Worm (Caenorhabditis elegans) whole organism, mixed stage, embryonic: Measurements from ENCODE around the gene sfxn-1.2.

Source experiments
- M03D4.4 ChIP-seq: sonication (generic microtip); optimal IDR thresholded peaks from 2 replicates; lab custom pipeline; 2017; ENCODE audit warnings: mild to moderate bottlenecking, missing genetic modification characterization, missing compliant biosample characterization
- bed-3 ChIP-seq: fragments of 200-800 bp; sonication (Bioruptor generic); optimal IDR thresholded peaks from 3 replicates; lab custom pipeline; 2018; ENCODE audit warnings: mild to moderate bottlenecking, missing genetic modification characterization, moderate library complexity, missing compliant biosample characterization
- blmp-1 ChIP-seq: fragments of 150-350 bp; optimal IDR thresholded peaks from 2 replicates; lab custom pipeline; 2014; ENCODE audit warnings: missing biosample characterization, missing genetic modification characterization
- ceh-39 ChIP-seq: fragments of 150-350 bp; optimal IDR thresholded peaks from 2 replicates; lab custom pipeline; 2014; ENCODE audit warnings: missing biosample characterization, missing genetic modification characterization
- ceh-43 ChIP-seq: fragments of 200-800 bp; sonication (Bioruptor generic); optimal IDR thresholded peaks from 2 replicates; lab custom pipeline; 2018; ENCODE audit warnings: mild to moderate bottlenecking, missing genetic modification characterization, moderate library complexity, missing compliant biosample characterization
- ceh-83 ChIP-seq: fragments of 200-800 bp; sonication (Bioruptor generic); optimal IDR thresholded peaks from 2 replicates; lab custom pipeline; 2018; ENCODE audit warnings: mild to moderate bottlenecking, missing genetic modification characterization, missing compliant biosample characterization
- ces-1 ChIP-seq: fragments of 150-350 bp; optimal IDR thresholded peaks from 2 replicates; lab custom pipeline; 2014; ENCODE audit warnings: missing biosample characterization, missing genetic modification reagents, missing genetic modification characterization
- cnd-1 ChIP-seq: fragments of 200-800 bp; sonication (Bioruptor generic); optimal IDR thresholded peaks from 2 replicates; lab custom pipeline; 2018; ENCODE audit warnings: mild to moderate bottlenecking, missing genetic modification characterization, missing compliant biosample characterization
- drap-1 ChIP-seq: fragments of 200-800 bp; sonication (Bioruptor generic); optimal IDR thresholded peaks from 3 replicates; lab custom pipeline; 2018; ENCODE audit warnings: mild to moderate bottlenecking, missing genetic modification characterization, missing compliant biosample characterization
- elt-1 ChIP-seq: sonication (generic microtip); optimal IDR thresholded peaks from 2 replicates; lab custom pipeline; 2017; ENCODE audit warnings: missing genetic modification characterization, mild to moderate bottlenecking, missing compliant biosample characterization, antibody characterized with exemption, moderate library complexity, borderline replicate concordance; ENCODE audit not compliant: insufficient read depth
- elt-3 ChIP-seq: fragments of 150-350 bp; optimal IDR thresholded peaks from 2 replicates; lab custom pipeline; 2014; ENCODE audit warnings: missing biosample characterization, missing genetic modification characterization
- flh-1 ChIP-seq: fragments of 200-800 bp; sonication (Bioruptor generic); optimal IDR thresholded peaks from 2 replicates; lab custom pipeline; 2018; ENCODE audit warnings: mild to moderate bottlenecking, missing genetic modification characterization, moderate library complexity, missing compliant biosample characterization
- ham-2 ChIP-seq: fragments of 200-800 bp; sonication (Bioruptor generic); optimal IDR thresholded peaks from 2 replicates; lab custom pipeline; 2018; ENCODE audit warnings: mild to moderate bottlenecking, missing genetic modification characterization, missing compliant biosample characterization
- hlh-1 ChIP-seq: fragments of 150-350 bp; optimal IDR thresholded peaks from 2 replicates; lab custom pipeline; 2014; ENCODE audit warnings: missing biosample characterization, missing genetic modification reagents, missing genetic modification characterization
- lin-13 ChIP-seq: fragments of 150-350 bp; optimal IDR thresholded peaks from 2 replicates; lab custom pipeline; 2014; ENCODE audit warnings: missing biosample characterization, missing genetic modification characterization
- lin-32 ChIP-seq: fragments of 200-800 bp; sonication (Bioruptor generic); optimal IDR thresholded peaks from 2 replicates; lab custom pipeline; 2018; ENCODE audit warnings: mild to moderate bottlenecking, missing genetic modification characterization, missing compliant biosample characterization
- lsy-2 ChIP-seq: fragments of 150-350 bp; optimal IDR thresholded peaks from 2 replicates; lab custom pipeline; 2014; ENCODE audit warnings: missing biosample characterization, missing genetic modification characterization
- mab-5 ChIP-seq: fragments of 150-350 bp; optimal IDR thresholded peaks from 2 replicates; lab custom pipeline; 2014; ENCODE audit warnings: missing biosample characterization, missing genetic modification characterization
- mep-1 ChIP-seq: fragments of 150-350 bp; optimal IDR thresholded peaks from 2 replicates; lab custom pipeline; 2017; ENCODE audit warnings: missing biosample characterization, missing genetic modification reagents, missing genetic modification characterization, inconsistent platforms
- mls-2 ChIP-seq: sonication (generic microtip); optimal IDR thresholded peaks from 2 replicates; lab custom pipeline; 2016; ENCODE audit warnings: mild to moderate bottlenecking, missing genetic modification characterization, moderate library complexity, missing compliant biosample characterization
- nhr-12 ChIP-seq: fragments of 150-350 bp; optimal IDR thresholded peaks from 2 replicates; lab custom pipeline; 2014; ENCODE audit warnings: missing biosample characterization, missing genetic modification characterization
- nhr-2 ChIP-seq: fragments of 150-350 bp; optimal IDR thresholded peaks from 2 replicates; lab custom pipeline; 2014; ENCODE audit warnings: missing biosample characterization, missing genetic modification characterization
- nhr-237 ChIP-seq: fragments of 150-350 bp; optimal IDR thresholded peaks from 2 replicates; lab custom pipeline; 2014; ENCODE audit warnings: missing biosample characterization, missing genetic modification characterization
- nhr-28 ChIP-seq: fragments of 150-350 bp; optimal IDR thresholded peaks from 2 replicates; lab custom pipeline; 2014; ENCODE audit warnings: missing biosample characterization, missing genetic modification characterization
- nhr-76 ChIP-seq: sonication (generic microtip); optimal IDR thresholded peaks from 2 replicates; lab custom pipeline; 2017; ENCODE audit warnings: missing biosample characterization, missing genetic modification characterization
- pha-4 ChIP-seq: fragments of 150-350 bp; optimal IDR thresholded peaks from 2 replicates; lab custom pipeline; 2018; ENCODE audit warnings: missing biosample characterization, missing genetic modification reagents, missing genetic modification characterization
- sem-2 ChIP-seq: fragments of 200-800 bp; sonication (Bioruptor generic); optimal IDR thresholded peaks from 2 replicates; lab custom pipeline; 2018; ENCODE audit warnings: mild to moderate bottlenecking, missing genetic modification characterization, missing compliant biosample characterization
- snpc-4 ChIP-seq: fragments of 150-350 bp; optimal IDR thresholded peaks from 2 replicates; lab custom pipeline; 2014; ENCODE audit warnings: missing biosample characterization, missing genetic modification characterization
- sptf-1 ChIP-seq: sonication (generic microtip); optimal IDR thresholded peaks from 2 replicates; lab custom pipeline; 2017; ENCODE audit warnings: mild to moderate bottlenecking, missing genetic modification characterization, moderate library complexity, missing compliant biosample characterization
- tbx-8 ChIP-seq: fragments of 200-800 bp; sonication (Bioruptor generic); optimal IDR thresholded peaks from 2 replicates; lab custom pipeline; 2018; ENCODE audit warnings: mild to moderate bottlenecking, missing genetic modification characterization, moderate library complexity, missing compliant biosample characterization
- unc-120 ChIP-seq: sonication (generic microtip); optimal IDR thresholded peaks from 2 replicates; lab custom pipeline; 2017; ENCODE audit warnings: missing genetic modification characterization, missing compliant biosample characterization; ENCODE audit not compliant: poor library complexity, severe bottlenecking
- unc-39 ChIP-seq: fragments of 150-350 bp; optimal IDR thresholded peaks from 2 replicates; lab custom pipeline; 2014; ENCODE audit warnings: missing biosample characterization, missing genetic modification characterization
- unc-62 ChIP-seq: fragments of 150-350 bp; optimal IDR thresholded peaks from 2 replicates; lab custom pipeline; 2014; ENCODE audit warnings: missing biosample characterization, missing genetic modification reagents, missing genetic modification characterization
- zip-8 ChIP-seq: fragments of 150-350 bp; optimal IDR thresholded peaks from 2 replicates; lab custom pipeline; 2014; ENCODE audit warnings: missing biosample characterization, missing genetic modification characterization
- ztf-11 ChIP-seq: fragments of 150-350 bp; optimal IDR thresholded peaks from 2 replicates; lab custom pipeline; 2014; ENCODE audit warnings: missing biosample characterization, missing genetic modification characterization

Gene sfxn-1.2

DNA sequence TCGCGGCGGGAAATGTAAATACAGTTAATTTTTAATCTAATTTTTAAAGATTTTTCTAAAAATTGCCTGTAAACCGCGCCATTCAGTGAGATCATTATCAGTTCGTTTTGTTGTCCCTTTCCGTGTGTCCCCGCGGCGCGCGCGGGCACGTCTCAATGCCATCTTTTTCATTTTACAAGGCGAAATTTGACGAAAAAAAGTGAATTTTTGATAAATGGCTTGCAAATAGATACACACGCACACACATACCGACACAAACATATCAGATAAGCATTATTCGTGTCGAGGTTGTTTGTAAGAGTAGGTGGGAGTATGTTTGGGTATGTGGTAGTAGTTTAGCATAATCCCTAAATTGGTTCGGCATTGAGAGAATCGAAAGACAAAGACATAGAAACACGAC is 20.0 kb downstream of the sfxn-1.2 start:
- TF ChIP-seq zip-8 (tag; lab: Kevin White, UChicago): no peak
- no peak for TF ChIP-seq hlh-1 (tag; lab: Kevin White, UChicago)
- TF ChIP-seq lin-32 (GFP tag; lab: Kevin White, UChicago): no peak
- no peak for TF ChIP-seq drap-1
- TF ChIP-seq, all 35 proteins: peak for 0

DNA sequence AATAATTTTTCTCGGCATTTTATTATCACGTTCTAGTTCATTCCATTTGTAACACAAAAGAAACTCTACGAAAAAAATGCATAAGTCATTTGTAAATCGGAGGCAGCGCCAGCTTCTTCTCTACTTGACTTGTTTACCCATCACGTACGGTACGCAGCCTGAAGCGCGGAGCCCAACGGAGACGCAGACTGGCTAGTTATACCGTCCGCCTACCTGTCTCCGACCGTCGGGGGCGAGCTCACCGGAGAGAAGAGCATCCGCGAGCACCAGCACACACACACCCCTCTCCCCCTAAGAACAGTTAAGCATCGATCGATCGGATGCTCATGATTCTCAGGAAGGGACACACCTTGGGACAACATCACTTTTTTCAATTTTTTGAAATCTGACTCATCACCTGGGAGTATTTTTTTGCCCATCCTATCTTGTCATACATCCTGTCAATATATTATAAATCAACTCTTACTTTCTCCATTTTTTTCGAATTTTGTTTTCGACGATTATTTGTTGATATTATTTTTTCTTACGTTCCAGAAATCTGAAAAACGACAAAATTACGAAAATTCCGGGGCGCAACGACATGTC is 36.0 kb downstream of the sfxn-1.2 start, which contains the start of gene plpr-1:
Gene plpr-1, plus strand, starts transcription at position 535 of the 585 bp plus-strand sequence.
- peak; percentile 67 for TF ChIP-seq pha-4 (tag; lab: Kevin White, UChicago)
- no peak for TF ChIP-seq lsy-2 (tag; lab: Kevin White, UChicago)

DNA sequence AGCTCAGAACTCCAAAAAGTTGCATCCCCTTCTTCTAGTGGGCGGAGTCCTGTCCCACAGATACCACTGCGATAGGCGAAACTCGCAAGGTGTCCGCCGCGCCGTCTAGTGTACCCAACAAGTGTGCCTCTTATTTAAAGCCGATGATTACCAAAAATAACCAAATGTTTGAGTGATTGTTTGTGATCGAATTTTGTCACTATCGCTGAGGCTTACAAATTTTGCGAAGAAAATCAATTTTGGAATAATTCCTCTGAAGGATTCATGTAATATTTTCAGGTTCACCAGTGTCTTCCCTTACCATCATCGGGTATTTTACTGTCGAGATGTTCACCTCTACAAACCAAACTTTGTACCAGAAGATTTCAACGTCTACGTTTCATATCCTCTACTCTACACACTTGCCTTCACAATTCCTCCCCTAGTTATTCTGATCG is 38.2 kb downstream of the sfxn-1.2 start:
- TF ChIP-seq zip-8 (tag; lab: Kevin White, UChicago) (no peak), nhr-12 (no peak), elt-3 (tag; lab: Kevin White, UChicago) (no peak), snpc-4 (tag; lab: Kevin White, UChicago) (no peak), sptf-1 (tag; lab: Kevin White, UChicago) (peak; percentile 25), mls-2 (no peak), mab-5 (tag; lab: Kevin White, UChicago) (no peak), tbx-8 (GFP tag; lab: Kevin White, UChicago) (no peak), lin-32 (GFP tag; lab: Kevin White, UChicago) (no peak), ceh-83 (no peak), nhr-2 (no peak), ztf-11 (tag; lab: Kevin White, UChicago) (no peak), lsy-2 (tag; lab: Kevin White, UChicago) (peak; percentile 7), sem-2 (GFP tag; lab: Kevin White, UChicago) (no peak), ces-1 (GFP tag; lab: Kevin White, UChicago) (peak; percentile 43), ham-2 (no peak), bed-3 (GFP tag; lab: Kevin White, UChicago) (no peak), cnd-1 (tag; lab: Kevin White, UChicago) (no peak), ceh-43 (GFP tag; lab: Kevin White, UChicago) (no peak), hlh-1 (tag; lab: Kevin White, UChicago) (no peak), blmp-1 (tag; lab: Kevin White, UChicago) (no peak), pha-4 (tag; lab: Kevin White, UChicago) (no peak), elt-1 (tag; lab: Kevin White, UChicago) (no peak), M03D4.4 (tag; lab: Kevin White, UChicago) (no peak), mep-1 (peak; percentile 10), lin-13 (tag; lab: Kevin White, UChicago) (no peak), ceh-39 (tag; lab: Kevin White, UChicago) (peak; percentile 15), unc-39 (tag; lab: Kevin White, UChicago) (no peak), unc-62 (GFP tag; lab: Kevin White, UChicago) (no peak), flh-1 (GFP tag; lab: Kevin White, UChicago) (no peak), nhr-28 (tag; lab: Kevin White, UChicago) (no peak), nhr-76 (tag; lab: Kevin White, UChicago) (no peak), unc-120 (tag; lab: Kevin White, UChicago) (peak; percentile 1), drap-1 (peak; percentile 12), nhr-237 (tag; lab: Kevin White, UChicago) (no peak)

DNA sequence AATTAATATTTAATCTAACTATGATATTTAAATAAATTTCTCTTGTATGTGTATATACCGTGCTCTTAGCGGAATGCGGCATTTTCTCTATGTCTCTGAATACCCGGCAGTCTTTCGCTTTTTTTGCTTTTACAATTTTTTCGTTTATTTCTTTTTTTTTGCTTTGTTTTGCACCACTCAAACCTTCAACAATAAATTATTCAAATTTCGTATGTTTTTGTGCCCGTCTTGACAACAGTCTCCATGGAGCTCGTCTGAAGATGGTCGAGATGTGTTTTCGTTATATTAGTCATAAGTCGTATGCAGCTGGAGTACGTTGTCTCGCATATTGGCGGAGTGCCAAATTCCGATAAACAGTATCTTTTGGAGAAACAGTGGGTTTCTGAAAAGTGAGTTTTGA is 40.6 kb downstream of the sfxn-1.2 start, which contains the start of gene T06D8.2:
Gene T06D8.2, plus strand, starts transcription at position 301 of the 400 bp plus-strand sequence.
- no peak for TF ChIP-seq drap-1
- no peak for TF ChIP-seq unc-39 (tag; lab: Kevin White, UChicago)
- no peak for TF ChIP-seq lin-32 (GFP tag; lab: Kevin White, UChicago)
- TF ChIP-seq mab-5 (tag; lab: Kevin White, UChicago): no peak
- TF ChIP-seq hlh-1 (tag; lab: Kevin White, UChicago): no peak
- TF ChIP-seq ceh-43 (GFP tag; lab: Kevin White, UChicago): no peak
- no peak for TF ChIP-seq lin-13 (tag; lab: Kevin White, UChicago)
